Fruit fly (Drosophila melanogaster) whole organism, wandering third instar larva: ENCODE measurements around the gene Tat.
A peak's percentile ranks its signal among the peaks of the same experiment; 100 is the strongest.

Source experiments
- Abd-B ChIP-seq: fragments of >200 bp; optimal IDR thresholded peaks from 2 replicates; lab custom pipeline; 2017; ENCODE audit warnings: missing biosample characterization, missing genetic modification characterization
- CG9705 ChIP-seq: fragments of 200-800 bp; sonication (Bioruptor generic); optimal IDR thresholded peaks from 2 replicates; lab custom pipeline; 2018; ENCODE audit warnings: missing biosample characterization, mild to moderate bottlenecking, missing genetic modification characterization
- CrebA ChIP-seq: fragments of 200-800 bp; sonication (Bioruptor generic); optimal IDR thresholded peaks from 2 replicates; lab custom pipeline; 2016; ENCODE audit warnings: missing biosample characterization, mild to moderate bottlenecking, missing genetic modification characterization, borderline replicate concordance
- Dfd ChIP-seq: fragments of >200 bp; optimal IDR thresholded peaks from 2 replicates; lab custom pipeline; 2017; ENCODE audit warnings: missing biosample characterization, missing genetic modification characterization
- Dif ChIP-seq: fragments of 200-275, 200-300 bp; sonication (Bioruptor generic); optimal IDR thresholded peaks from 2 replicates; lab custom pipeline; 2018; ENCODE audit warnings: missing biosample characterization, missing genetic modification characterization; ENCODE audit not compliant: partially characterized antibody
- GATAd ChIP-seq: sonication (Bioruptor generic); optimal IDR thresholded peaks from 2 replicates; lab custom pipeline; 2016; ENCODE audit warnings: missing biosample characterization, missing genetic modification characterization
- HLH106 ChIP-seq: fragments of 200-800 bp; optimal IDR thresholded peaks from 3 replicates; lab custom pipeline; 2019; ENCODE audit warnings: missing biosample characterization, mild to moderate bottlenecking, missing genetic modification characterization, moderate library complexity
- Hr78 ChIP-seq: fragments of >200 bp; optimal IDR thresholded peaks from 2 replicates; lab custom pipeline; 2017; ENCODE audit warnings: missing biosample characterization, missing genetic modification characterization
- Hr83 ChIP-seq: fragments of 200-300 bp; sonication (Bioruptor generic); optimal IDR thresholded peaks from 2 replicates; lab custom pipeline; 2016; ENCODE audit warnings: missing biosample characterization, mild to moderate bottlenecking, missing genetic modification characterization, moderate library complexity; ENCODE audit not compliant: poor library complexity, severe bottlenecking
- Mio ChIP-seq: sonication (Bioruptor generic); optimal IDR thresholded peaks from 2 replicates; lab custom pipeline; 2016; ENCODE audit warnings: missing biosample characterization, missing genetic modification characterization
- Rel ChIP-seq, 2 experiments: fragments of 200-800 bp; sonication (Bioruptor generic) in 1 of 2; optimal IDR thresholded peaks; 2 replicates in 1 of 2; 3 replicates in 1 of 2; lab custom pipeline; 2016 to 2019; ENCODE audit warnings: mild to moderate bottlenecking in 2 of 2, missing biosample characterization in 2 of 2, missing genetic modification characterization in 2 of 2, moderate library complexity in 1 of 2
- Sp1 ChIP-seq: fragments of 200-800 bp; sonication (Bioruptor generic); optimal IDR thresholded peaks from 3 replicates; lab custom pipeline; 2019; ENCODE audit warnings: missing biosample characterization, mild to moderate bottlenecking, missing genetic modification characterization, moderate library complexity
- Vsx2 ChIP-seq: fragments of 200-300, 225-300 bp; sonication (Bioruptor generic); optimal IDR thresholded peaks from 2 replicates; lab custom pipeline; 2018; ENCODE audit warnings: missing biosample characterization, missing genetic modification characterization; ENCODE audit not compliant: partially characterized antibody
- dl ChIP-seq, 2 experiments: fragments of 175-275, 200-275 bp in 1 of 2; fragments of 200-275 bp in 1 of 2; sonication (Bioruptor generic); optimal IDR thresholded peaks; lab custom pipeline; 2018; ENCODE audit warnings: mild to moderate bottlenecking in 2 of 2, missing biosample characterization in 2 of 2, missing genetic modification characterization in 2 of 2, moderate library complexity in 2 of 2; ENCODE audit not compliant: partially characterized antibody in 2 of 2, insufficient read depth in 1 of 2
- dmrt93B ChIP-seq: fragments of 200-800 bp; sonication (Bioruptor generic); optimal IDR thresholded peaks from 2 replicates; lab custom pipeline; 2018; ENCODE audit warnings: missing biosample characterization, mild to moderate bottlenecking, missing genetic modification characterization
- foxo ChIP-seq, 2 experiments: fragments of 200-800 bp; sonication (Bioruptor generic); optimal IDR thresholded peaks; 2 replicates in 1 of 2; 3 replicates in 1 of 2; lab custom pipeline; 2016 to 2017; ENCODE audit warnings: missing biosample characterization in 2 of 2, missing genetic modification characterization in 2 of 2
- fru ChIP-seq: fragments of 200-800 bp; sonication (Bioruptor generic); optimal IDR thresholded peaks from 3 replicates; lab custom pipeline; 2016; ENCODE audit warnings: missing biosample characterization, mild to moderate bottlenecking, missing genetic modification characterization
- h ChIP-seq: fragments of 200-800 bp; sonication (Bioruptor generic); optimal IDR thresholded peaks from 3 replicates; lab custom pipeline; 2016; ENCODE audit warnings: missing biosample characterization, mild to moderate bottlenecking, missing genetic modification characterization
- pan ChIP-seq: fragments of >200 bp; optimal IDR thresholded peaks from 2 replicates; lab custom pipeline; 2017
- psq ChIP-seq: fragments of 200-800 bp; sonication (Bioruptor generic); optimal IDR thresholded peaks from 3 replicates; lab custom pipeline; 2017; ENCODE audit warnings: missing biosample characterization, mild to moderate bottlenecking, missing genetic modification characterization, moderate library complexity
- rgr ChIP-seq: fragments of 200-800 bp; sonication (Bioruptor generic); optimal IDR thresholded peaks from 3 replicates; lab custom pipeline; 2016; ENCODE audit warnings: missing biosample characterization, mild to moderate bottlenecking, missing genetic modification characterization
- sage ChIP-seq: fragments of 200-800 bp; sonication (Bioruptor generic); optimal IDR thresholded peaks from 2 replicates; lab custom pipeline; 2016; ENCODE audit warnings: missing biosample characterization, mild to moderate bottlenecking, missing genetic modification characterization
- sv ChIP-seq: fragments of 200-800 bp; sonication (Bioruptor generic); optimal IDR thresholded peaks from 3 replicates; lab custom pipeline; 2016; ENCODE audit warnings: missing biosample characterization, missing genetic modification characterization
- tai ChIP-seq: sonication (Bioruptor generic); optimal IDR thresholded peaks from 2 replicates; lab custom pipeline; 2016; ENCODE audit warnings: missing biosample characterization, missing genetic modification characterization
- usp ChIP-seq: fragments of >200 bp; optimal IDR thresholded peaks from 2 replicates; lab custom pipeline; 2017; ENCODE audit warnings: missing biosample characterization, missing genetic modification characterization
- woc ChIP-seq: sonication (Bioruptor generic); optimal IDR thresholded peaks from 2 replicates; lab custom pipeline; 2016; ENCODE audit warnings: missing biosample characterization, mild to moderate bottlenecking, missing genetic modification characterization

The Tat gene

dm6 chrX:14260863-14261262 is at the start of gene Tat, which contains the start of gene CG46317:
Gene Tat (plus strand): TSS chrX:14261223.
Gene CG46317 (plus strand): TSS chrX:14261223.
- TF ChIP-seq Dfd (GFP tag; lab: Kevin White, UChicago) (no peak), Mio (GFP tag; lab: Kevin White, UChicago) (no peak), Hr83 (GFP tag; lab: Kevin White, UChicago) (no peak)

DNA sequence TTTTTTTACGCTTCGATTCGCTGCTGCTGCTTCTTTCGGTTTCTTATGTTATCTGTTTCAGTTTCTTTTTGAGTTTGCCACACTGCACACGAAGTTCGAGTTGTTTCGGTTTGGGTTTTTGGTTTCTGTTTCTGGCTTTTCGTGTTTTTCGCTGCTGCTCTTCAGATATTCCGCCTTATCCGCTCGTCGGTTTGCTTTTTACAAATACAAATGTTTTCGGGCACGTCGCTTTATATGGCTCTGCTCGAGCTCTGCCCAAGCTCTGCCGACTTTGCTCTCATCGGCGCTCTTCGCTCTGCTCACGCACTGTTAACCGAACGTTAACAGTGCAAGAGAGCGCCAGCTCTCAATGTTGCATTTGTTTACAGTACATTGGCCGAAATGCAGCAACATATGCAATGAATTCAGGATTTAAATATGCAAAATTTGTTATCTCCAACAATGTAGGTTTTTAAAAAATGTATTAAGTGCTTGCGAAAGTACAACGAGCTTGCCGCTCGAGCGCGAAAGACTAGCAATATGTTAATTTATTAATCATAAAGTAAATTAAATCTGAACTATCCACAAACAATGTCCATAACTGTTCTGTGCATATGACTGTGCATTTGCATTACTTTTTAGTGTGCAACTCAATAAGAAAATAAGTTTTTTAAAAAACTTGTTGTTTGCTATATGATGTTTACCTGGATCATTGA is 49.6 kb upstream of the Tat start:
- TF ChIP-seq dl (GFP tag; optimal IDR thresholded peaks at IDR 0.05; lab: Kevin White, UChicago; ENCODE audit: insufficient read depth in 1 of 2, partially characterized antibody in 2 of 2), result peak in 1 of 2 experiments; percentile 44
- peak; percentile 31 for TF ChIP-seq fru (GFP tag; lab: Kevin White, UChicago)
- TF ChIP-seq woc, result peak; percentile 23
- TF ChIP-seq Dif (GFP tag; lab: Kevin White, UChicago), result peak; percentile 66
- no peak for TF ChIP-seq HLH106 (tag; lab: Kevin White, UChicago)
- TF ChIP-seq dmrt93B (GFP tag; lab: Kevin White, UChicago), result no peak
- TF ChIP-seq foxo (GFP tag; optimal IDR thresholded peaks at IDR 0.05; lab: Kevin White, UChicago), result peak in 1 of 2 experiments; percentile 7
- TF ChIP-seq psq (GFP tag; lab: Kevin White, UChicago), result peak; percentile 55
- peak; percentile 24 for TF ChIP-seq Vsx2
- no peak for TF ChIP-seq Hr78 (GFP tag; lab: Kevin White, UChicago)
- no peak for TF ChIP-seq sv (GFP tag; lab: Kevin White, UChicago)
- TF ChIP-seq CG9705 (GFP tag; lab: Kevin White, UChicago), result no peak
- peak; percentile 2 for TF ChIP-seq h (GFP tag; lab: Kevin White, UChicago)
- no peak for TF ChIP-seq Mio (GFP tag; lab: Kevin White, UChicago)
- no peak for TF ChIP-seq Rel (GFP tag; optimal IDR thresholded peaks at IDR 0.05; lab: Kevin White, UChicago)
- TF ChIP-seq Rel (tag; optimal IDR thresholded peaks at IDR 0.05; lab: Kevin White, UChicago), result peak; percentile 53
- TF ChIP-seq usp (GFP tag; lab: Kevin White, UChicago), result no peak
- TF ChIP-seq CrebA (GFP tag; lab: Kevin White, UChicago), result peak; percentile 29

DNA sequence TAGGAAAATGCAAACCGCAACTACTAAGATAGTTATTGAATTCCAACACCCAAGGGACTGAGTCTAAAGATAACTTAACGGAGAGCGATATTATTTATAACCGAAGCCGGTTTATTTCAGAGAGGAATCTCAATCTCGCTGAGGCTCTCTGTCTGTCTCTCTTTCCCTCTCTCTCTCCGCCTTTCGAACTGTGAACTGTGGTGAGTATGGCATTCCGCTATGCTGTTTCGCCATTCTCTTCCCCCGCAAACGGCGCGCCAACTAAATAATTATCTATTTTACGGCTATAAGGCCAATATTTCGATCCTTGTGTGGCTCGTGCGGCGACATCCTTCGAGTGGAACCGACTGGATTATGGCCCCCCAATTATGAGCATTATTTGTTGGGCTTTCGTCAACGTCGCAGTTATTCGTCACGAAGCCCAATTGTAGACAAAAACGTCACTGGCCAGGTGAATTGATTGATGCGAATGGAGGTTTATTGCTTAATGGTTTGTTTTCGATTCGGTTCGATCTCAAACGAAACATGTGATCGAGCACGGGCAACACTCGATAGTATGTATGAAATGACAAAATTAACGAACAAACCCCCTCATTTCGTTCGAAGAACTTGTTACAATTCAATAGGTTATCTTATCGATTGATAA is 48.8 kb upstream of the Tat start:
- TF ChIP-seq dl (GFP tag; optimal IDR thresholded peaks at IDR 0.05; lab: Kevin White, UChicago; ENCODE audit: insufficient read depth in 1 of 2, partially characterized antibody in 2 of 2) (peak; percentile 54 to 85), pan (lab: Kevin White, UChicago) (no peak), CG9705 (GFP tag; lab: Kevin White, UChicago) (no peak), Vsx2 (peak; percentile 53), Dif (GFP tag; lab: Kevin White, UChicago) (peak; percentile 74), Hr78 (GFP tag; lab: Kevin White, UChicago) (no peak)

dm6 chrX:14213509-14214154 is 47.4 kb upstream of the Tat start:
- TF ChIP-seq h (GFP tag; lab: Kevin White, UChicago), result no peak
- TF ChIP-seq Dfd (GFP tag; lab: Kevin White, UChicago), result peak; percentile 81

- TF ChIP-seq h (GFP tag; lab: Kevin White, UChicago) (peak; percentile 9), Mio (GFP tag; lab: Kevin White, UChicago) (no peak), Sp1 (GFP tag; lab: Kevin White, UChicago) (peak; percentile 53), foxo (GFP tag; optimal IDR thresholded peaks at IDR 0.05; lab: Kevin White, UChicago) (peak in 1 of 2 experiments; percentile 33), Dfd (GFP tag; lab: Kevin White, UChicago) (no peak), sage (GFP tag; lab: Kevin White, UChicago) (no peak), fru (GFP tag; lab: Kevin White, UChicago) (no peak), HLH106 (tag; lab: Kevin White, UChicago) (peak; percentile 61), GATAd (GFP tag; lab: Kevin White, UChicago) (no peak), Vsx2 (no peak), CG9705 (GFP tag; lab: Kevin White, UChicago) (no peak), CrebA (GFP tag; lab: Kevin White, UChicago) (no peak), Abd-B (GFP tag; lab: Kevin White, UChicago) (no peak), dl (GFP tag; optimal IDR thresholded peaks at IDR 0.05; lab: Kevin White, UChicago; ENCODE audit: insufficient read depth in 1 of 2, partially characterized antibody in 2 of 2) (no peak), tai (GFP tag; lab: Kevin White, UChicago) (peak; percentile 15), sv (GFP tag; lab: Kevin White, UChicago) (no peak), rgr (peak; percentile 41), dmrt93B (GFP tag; lab: Kevin White, UChicago) (peak; percentile 26)
- TF ChIP-seq, all 38 proteins: peak for 7
These were observed 46.2 kb upstream of the Tat start for dm6 chrX:14214505-14215449.
